Fruit fly (Drosophila melanogaster) whole organism, embryonic: ENCODE measurements around the gene Bet3.
A peak's percentile ranks its signal among the peaks of the same experiment; 100 is the strongest.

Experiments used
- ATbp ChIP-seq: fragments of 200-800 bp; sonication (Bioruptor generic); optimal IDR thresholded peaks from 2 replicates; lab custom pipeline; 2017; ENCODE audit warnings: missing biosample characterization, mild to moderate bottlenecking, missing genetic modification characterization, missing genetic modification reagents
- CG10321 ChIP-seq: fragments of 200-800 bp; sonication (Bioruptor generic); IDR thresholded peaks from 2 replicates; pipeline ENCODE4 v1.3.6; 2022; ENCODE audit warnings: missing biosample characterization, missing genetic modification characterization
- CG11093 ChIP-seq: fragments of 200-800 bp; sonication (Bioruptor generic); IDR thresholded peaks from 3 replicates; pipeline ENCODE4 v1.3.6; 2022; ENCODE audit warnings: missing biosample characterization, missing genetic modification characterization
- CG11560 ChIP-seq: fragments of 200-800 bp; sonication (Bioruptor generic); IDR thresholded peaks from 3 replicates; pipeline ENCODE4 v1.3.6; 2022; ENCODE audit warnings: missing biosample characterization, missing genetic modification characterization
- CG11695 ChIP-seq: fragments of 200-800 bp; sonication (Bioruptor generic); IDR thresholded peaks from 3 replicates; pipeline ENCODE4 v1.3.6; 2022; ENCODE audit warnings: missing biosample characterization, missing genetic modification characterization
- CG12299 ChIP-seq: fragments of 200-800 bp; sonication (Bioruptor generic); optimal IDR thresholded peaks from 2 replicates; lab custom pipeline; 2018; ENCODE audit warnings: missing biosample characterization, mild to moderate bottlenecking, missing genetic modification characterization
- CG1233 ChIP-seq: fragments of 200-800 bp; sonication (Bioruptor generic); optimal IDR thresholded peaks from 4 replicates; lab custom pipeline; 2018; ENCODE audit warnings: missing biosample characterization, mild to moderate bottlenecking, missing genetic modification characterization
- CG12391 ChIP-seq: fragments of 200-800 bp; sonication (Bioruptor generic); optimal IDR thresholded peaks from 3 replicates; lab custom pipeline; 2018; ENCODE audit warnings: missing biosample characterization, mild to moderate bottlenecking, missing genetic modification characterization, moderate library complexity
- CG17361 ChIP-seq: fragments of 200-800 bp; sonication (Bioruptor generic); IDR thresholded peaks from 3 replicates; pipeline ENCODE4 v1.3.6; 2022; ENCODE audit warnings: missing biosample characterization, missing genetic modification characterization
- CG17802 ChIP-seq: fragments of 200-800 bp; sonication (Bioruptor generic); optimal IDR thresholded peaks from 2 replicates; lab custom pipeline; 2018; ENCODE audit warnings: missing biosample characterization, mild to moderate bottlenecking, missing genetic modification characterization, moderate library complexity
- CG18011 ChIP-seq: fragments of 200-800 bp; sonication (Bioruptor generic); optimal IDR thresholded peaks from 2 replicates; lab custom pipeline; 2017; ENCODE audit warnings: missing biosample characterization, missing genetic modification characterization, mild to moderate bottlenecking, moderate library complexity, missing genotype
- CG2199 ChIP-seq: fragments of 200-800 bp; sonication (Bioruptor generic); IDR thresholded peaks from 3 replicates; pipeline ENCODE4 v1.3.6; 2022; ENCODE audit warnings: missing biosample characterization, missing genetic modification characterization
- CG2712 ChIP-seq: fragments of 200-800 bp; optimal IDR thresholded peaks from 3 replicates; lab custom pipeline; 2019; ENCODE audit warnings: missing biosample characterization, mild to moderate bottlenecking, missing genetic modification characterization, moderate library complexity
- CG34376 ChIP-seq: fragments of 200-800 bp; sonication (Bioruptor generic); optimal IDR thresholded peaks from 2 replicates; lab custom pipeline; 2018; ENCODE audit warnings: missing biosample characterization, mild to moderate bottlenecking, missing genetic modification characterization
- CG6254 ChIP-seq: fragments of 200-800 bp; sonication (Bioruptor generic); optimal IDR thresholded peaks from 3 replicates; lab custom pipeline; 2017; ENCODE audit warnings: mild to moderate bottlenecking, missing biosample characterization, missing genetic modification reagents, missing genetic modification characterization
- CG6813 ChIP-seq: fragments of 200-800 bp; sonication (Bioruptor generic); optimal IDR thresholded peaks from 2 replicates; lab custom pipeline; 2017; ENCODE audit warnings: missing biosample characterization, missing genetic modification characterization, mild to moderate bottlenecking, moderate library complexity, missing genetic modification reagents
- CG8359 ChIP-seq: fragments of 200-800 bp; sonication (Bioruptor generic); optimal IDR thresholded peaks from 2 replicates; lab custom pipeline; 2017; ENCODE audit warnings: missing biosample characterization, mild to moderate bottlenecking, missing genetic modification characterization, borderline replicate concordance
- CG8478 ChIP-seq: fragments of >200 bp; optimal IDR thresholded peaks from 2 replicates; lab custom pipeline; 2018
- CG9797 ChIP-seq: fragments of 200-800 bp; sonication (Bioruptor generic); optimal IDR thresholded peaks from 3 replicates; lab custom pipeline; 2018; ENCODE audit warnings: missing biosample characterization, mild to moderate bottlenecking, missing genetic modification characterization
- CG9876 ChIP-seq: fragments of 200-800 bp; sonication (Bioruptor generic); optimal IDR thresholded peaks from 2 replicates; lab custom pipeline; 2016; ENCODE audit warnings: missing biosample characterization, missing genetic modification characterization
- Deaf1 ChIP-seq: fragments of 200-800 bp; optimal IDR thresholded peaks from 3 replicates; lab custom pipeline; 2019; ENCODE audit warnings: missing biosample characterization, mild to moderate bottlenecking, missing genetic modification characterization, moderate library complexity
- Fer2 ChIP-seq: fragments of 200-800 bp; sonication (Bioruptor generic); optimal IDR thresholded peaks from 2 replicates; lab custom pipeline; 2018; ENCODE audit warnings: missing biosample characterization, mild to moderate bottlenecking, missing genetic modification characterization, moderate library complexity
- H2.0 ChIP-seq: fragments of 200-800 bp; sonication (Bioruptor generic); IDR thresholded peaks from 2 replicates; pipeline ENCODE4 v1.3.6; 2022; ENCODE audit warnings: missing biosample characterization, missing genetic modification characterization
- Hmx ChIP-seq: fragments of 200-800 bp; sonication (Bioruptor generic); optimal IDR thresholded peaks from 2 replicates; lab custom pipeline; 2016; ENCODE audit warnings: missing biosample characterization, missing genetic modification characterization
- Nf-YC ChIP-seq: fragments of 200-800 bp; optimal IDR thresholded peaks from 3 replicates; lab custom pipeline; 2019; ENCODE audit warnings: missing biosample characterization, mild to moderate bottlenecking, missing genetic modification characterization, moderate library complexity
- PHDP ChIP-seq: fragments of 200-800 bp; sonication (Bioruptor generic); optimal IDR thresholded peaks from 3 replicates; lab custom pipeline; 2018; ENCODE audit warnings: missing biosample characterization, mild to moderate bottlenecking, missing genetic modification characterization, moderate library complexity
- Side ChIP-seq: fragments of 200-800 bp; sonication (Bioruptor generic); optimal IDR thresholded peaks from 2 replicates; lab custom pipeline; 2016; ENCODE audit warnings: missing biosample characterization, missing genetic modification characterization
- Sry-β ChIP-seq: fragments of 200-800 bp; sonication (Bioruptor generic); optimal IDR thresholded peaks from 2 replicates; lab custom pipeline; 2018; ENCODE audit warnings: missing biosample characterization, mild to moderate bottlenecking, missing genetic modification characterization, moderate library complexity
- TFAM ChIP-seq: fragments of 200-800 bp; sonication (Bioruptor generic); optimal IDR thresholded peaks from 2 replicates; lab custom pipeline; 2017; ENCODE audit warnings: missing biosample characterization, missing genetic modification characterization, inconsistent platforms
- bab2 ChIP-seq: fragments of 200-800 bp; sonication (Bioruptor generic); optimal IDR thresholded peaks from 2 replicates; lab custom pipeline; 2016; ENCODE audit warnings: missing biosample characterization, missing genetic modification characterization
- br ChIP-seq: fragments of >200 bp; optimal IDR thresholded peaks from 2 replicates; lab custom pipeline; 2017
- caup ChIP-seq: fragments of 200-800 bp; sonication (Bioruptor generic); optimal IDR thresholded peaks from 3 replicates; lab custom pipeline; 2017; ENCODE audit warnings: missing biosample characterization, mild to moderate bottlenecking, missing genetic modification characterization, moderate library complexity; ENCODE audit not compliant: severe bottlenecking
- exex ChIP-seq: fragments of 200-800 bp; sonication (Bioruptor generic); optimal IDR thresholded peaks from 4 replicates; lab custom pipeline; 2018; ENCODE audit warnings: missing biosample characterization, mild to moderate bottlenecking, missing genetic modification characterization, moderate library complexity
- eyg ChIP-seq: fragments of 200-800 bp; sonication (Bioruptor generic); optimal IDR thresholded peaks from 3 replicates; lab custom pipeline; 2016; ENCODE audit warnings: missing biosample characterization, missing genetic modification characterization
- ftz-f1 ChIP-seq: fragments of 200-800 bp; sonication (Bioruptor generic); optimal IDR thresholded peaks from 2 replicates; lab custom pipeline; 2016; ENCODE audit warnings: missing biosample characterization, missing genetic modification characterization
- gt ChIP-seq: fragments of 200-800 bp; sonication (Bioruptor generic); IDR thresholded peaks from 2 replicates; pipeline ENCODE4 v1.3.6; 2022; ENCODE audit warnings: missing biosample characterization, missing genetic modification characterization
- jing ChIP-seq: fragments of 200-800 bp; sonication (Bioruptor generic); optimal IDR thresholded peaks from 2 replicates; lab custom pipeline; 2018; ENCODE audit warnings: missing biosample characterization, mild to moderate bottlenecking, missing genetic modification characterization
- jumu ChIP-seq: fragments of 200-800 bp; sonication (Bioruptor generic); optimal IDR thresholded peaks from 3 replicates; lab custom pipeline; 2016; ENCODE audit warnings: missing biosample characterization, missing genetic modification characterization
- lilli ChIP-seq: fragments of 200-800 bp; sonication (Bioruptor generic); optimal IDR thresholded peaks from 3 replicates; lab custom pipeline; 2016; ENCODE audit warnings: missing biosample characterization, missing genetic modification characterization
- nmo ChIP-seq: fragments of 200-800 bp; sonication (Bioruptor generic); optimal IDR thresholded peaks from 2 replicates; lab custom pipeline; 2018; ENCODE audit warnings: missing biosample characterization, mild to moderate bottlenecking, missing genetic modification characterization, moderate library complexity
- p53 ChIP-seq: fragments of 200-800 bp; sonication (Bioruptor generic); optimal IDR thresholded peaks from 2 replicates; lab custom pipeline; 2016; ENCODE audit warnings: missing biosample characterization, missing genetic modification characterization
- phol ChIP-seq: fragments of 200-800 bp; sonication (Bioruptor generic); optimal IDR thresholded peaks from 3 replicates; lab custom pipeline; 2018; ENCODE audit warnings: missing biosample characterization, mild to moderate bottlenecking, missing genetic modification characterization, moderate library complexity
- pros ChIP-seq: fragments of 200-800 bp; sonication (Bioruptor generic); optimal IDR thresholded peaks from 3 replicates; lab custom pipeline; 2019; ENCODE audit warnings: missing biosample characterization, mild to moderate bottlenecking, missing genetic modification characterization, moderate library complexity
- rib ChIP-seq: fragments of 200-800 bp; sonication (Bioruptor generic); IDR thresholded peaks from 2 replicates; pipeline ENCODE4 v1.3.6; 2022; ENCODE audit warnings: missing biosample characterization, missing genetic modification characterization
- ro ChIP-seq: fragments of 200-800 bp; sonication (Bioruptor generic); IDR thresholded peaks from 2 replicates; pipeline ENCODE4 v1.3.6; 2022; ENCODE audit warnings: missing biosample characterization, missing genetic modification characterization
- scrt ChIP-seq: fragments of 200-800 bp; sonication (Bioruptor generic); optimal IDR thresholded peaks from 2 replicates; lab custom pipeline; 2018; ENCODE audit warnings: missing biosample characterization, mild to moderate bottlenecking, missing genetic modification characterization, moderate library complexity
- sqz ChIP-seq: fragments of 200-800 bp; sonication (Bioruptor generic); optimal IDR thresholded peaks from 3 replicates; lab custom pipeline; 2018; ENCODE audit warnings: missing biosample characterization, mild to moderate bottlenecking, missing genetic modification characterization
- stwl ChIP-seq: fragments of 200-800 bp; sonication (Bioruptor generic); optimal IDR thresholded peaks from 3 replicates; lab custom pipeline; 2018; ENCODE audit warnings: missing biosample characterization, mild to moderate bottlenecking, missing genetic modification characterization, moderate library complexity
- yki ChIP-seq: fragments of >200 bp; optimal IDR thresholded peaks from 3 replicates; lab custom pipeline; 2018
- zfh1 ChIP-seq: fragments of 200-800 bp; sonication (Bioruptor generic); IDR thresholded peaks from 3 replicates; pipeline ENCODE4 v1.3.6; 2022; ENCODE audit warnings: missing biosample characterization, missing genetic modification characterization

Bet3 gene

dm6 chr3L:9399013-9399750, 42.9 kb downstream of the Bet3 start, which contains the start of gene CG4080 (continued):
- TF ChIP-seq CG1233 (GFP tag; lab: Kevin White, UChicago) (no peak), CG9876 (GFP tag; lab: Kevin White, UChicago) (no peak), Sry-β (GFP tag; lab: Kevin White, UChicago) (no peak), PHDP (tag; lab: Kevin White, UChicago) (peak; percentile 43), sqz (GFP tag; lab: Kevin White, UChicago) (peak; percentile 32), zfh1 (GFP tag; lab: Robert Waterston, UW) (no peak), stwl (peak; percentile 86), bab2 (GFP tag; lab: Kevin White, UChicago) (no peak), CG8359 (GFP tag; lab: Kevin White, UChicago) (no peak), CG17802 (tag; lab: Kevin White, UChicago) (no peak), CG6813 (GFP tag; lab: Kevin White, UChicago) (no peak), br (lab: Kevin White, UChicago) (no peak), H2.0 (GFP tag; lab: Robert Waterston, UW) (no peak), jumu (GFP tag; lab: Kevin White, UChicago) (no peak), CG12391 (peak; percentile 84), CG34376 (GFP tag; lab: Kevin White, UChicago) (peak; percentile 55), CG10321 (GFP tag; lab: Robert Waterston, UW) (no peak), CG11560 (tag; lab: Robert Waterston, UW) (no peak), TFAM (no peak), CG2712 (peak; percentile 41), CG6254 (GFP tag; lab: Kevin White, UChicago) (no peak), eyg (GFP tag; lab: Kevin White, UChicago) (no peak), CG2199 (GFP tag; lab: Robert Waterston, UW) (no peak), exex (tag; lab: Kevin White, UChicago) (peak; percentile 1), ftz-f1 (GFP tag; lab: Kevin White, UChicago) (no peak), scrt (GFP tag; lab: Kevin White, UChicago) (peak; percentile 46), ro (GFP tag; lab: Robert Waterston, UW) (no peak), CG11695 (GFP tag; lab: Robert Waterston, UW) (no peak), jing (GFP tag; lab: Kevin White, UChicago) (no peak), p53 (GFP tag; lab: Kevin White, UChicago) (no peak), ATbp (GFP tag; lab: Kevin White, UChicago) (no peak), CG18011 (peak; percentile 13), gt (no peak), yki (lab: Kevin White, UChicago) (no peak), Hmx (GFP tag; lab: Kevin White, UChicago) (peak; percentile 9), Deaf1 (tag; lab: Kevin White, UChicago) (peak; percentile 49), phol (tag; lab: Kevin White, UChicago) (peak; percentile 55), rib (no peak), CG8478 (no peak), Side (GFP tag; lab: Kevin White, UChicago) (no peak), CG17361 (GFP tag; lab: Robert Waterston, UW) (peak; percentile 39; the same call in 1 of the 3 replicates), caup (GFP tag; lab: Kevin White, UChicago) (peak; percentile 33), Fer2 (tag; lab: Kevin White, UChicago) (no peak), CG11093 (GFP tag; lab: Robert Waterston, UW) (no peak), nmo (GFP tag; lab: Kevin White, UChicago) (peak; percentile 66), CG9797 (GFP tag; lab: Kevin White, UChicago) (peak; percentile 96), CG12299 (tag; lab: Kevin White, UChicago) (peak; percentile 10), pros (GFP tag; lab: Kevin White, UChicago) (no peak), Nf-YC (peak; percentile 44), lilli (peak; percentile 52)
